Worm (Caenorhabditis elegans) whole organism, L3 larva: ENCODE results near the gene fbxc-52.
"Not testable (repeated sequence)": the region's sequence is repeated elsewhere in the genome, so short reads cannot be mapped to it uniquely, and the experiment has no call there.

Source experiments
- R02D3.7 ChIP-seq: fragments of 150-350 bp; optimal IDR thresholded peaks from 2 replicates; lab custom pipeline; 2014; ENCODE audit warnings: missing biosample characterization, missing genetic modification characterization
- ZK546.5 ChIP-seq: sonication (generic microtip); optimal IDR thresholded peaks from 2 replicates; lab custom pipeline; 2017; ENCODE audit warnings: missing biosample characterization, missing genetic modification characterization
- aly-2 ChIP-seq: fragments of 150-350 bp; optimal IDR thresholded peaks from 2 replicates; lab custom pipeline; 2014; ENCODE audit warnings: missing biosample characterization, missing genetic modification characterization
- ceh-16 ChIP-seq: sonication (generic microtip); optimal IDR thresholded peaks from 2 replicates; lab custom pipeline; 2017; ENCODE audit warnings: missing biosample characterization, missing genetic modification characterization
- ceh-28 ChIP-seq: fragments of 150-350 bp; optimal IDR thresholded peaks from 2 replicates; lab custom pipeline; 2014; ENCODE audit warnings: missing biosample characterization, missing genetic modification reagents, missing genetic modification characterization
- egl-27 ChIP-seq: sonication (generic microtip); optimal IDR thresholded peaks from 4 replicates; lab custom pipeline; 2017; ENCODE audit warnings: missing biosample characterization, missing genetic modification reagents, missing genetic modification characterization
- egl-5 ChIP-seq: fragments of 150-350 bp; optimal IDR thresholded peaks from 2 replicates; lab custom pipeline; 2017; ENCODE audit warnings: missing biosample characterization, missing genetic modification reagents, missing genetic modification characterization, inconsistent platforms
- elt-2 ChIP-seq: sonication (generic microtip); optimal IDR thresholded peaks from 2 replicates; lab custom pipeline; 2016; ENCODE audit warnings: missing genetic modification reagents, mild to moderate bottlenecking, missing genetic modification characterization, missing compliant biosample characterization
- elt-3 ChIP-seq, 3 experiments: fragments of 150-350 bp in 1 of 3; sonication (generic microtip) in 2 of 3; optimal IDR thresholded peaks; 2 replicates in 2 of 3; 4 replicates in 1 of 3; lab custom pipeline; 2014 to 2017; ENCODE audit warnings: missing biosample characterization in 3 of 3, missing genetic modification characterization in 3 of 3
- fkh-2 ChIP-seq: fragments of 150-350 bp; optimal IDR thresholded peaks from 2 replicates; lab custom pipeline; 2014; ENCODE audit warnings: missing biosample characterization, missing genetic modification reagents, missing genetic modification characterization
- mml-1 ChIP-seq: fragments of 150-350 bp; sonication (generic microtip); optimal IDR thresholded peaks from 3 replicates; lab custom pipeline; 2014; ENCODE audit warnings: missing biosample characterization, missing genetic modification characterization
- nhr-11 ChIP-seq: fragments of 150-350 bp; optimal IDR thresholded peaks from 2 replicates; lab custom pipeline; 2014; ENCODE audit warnings: missing biosample characterization, missing genetic modification characterization
- nhr-28 ChIP-seq: fragments of 150-350 bp; optimal IDR thresholded peaks from 2 replicates; lab custom pipeline; 2014; ENCODE audit warnings: missing biosample characterization, missing genetic modification characterization
- nhr-67 ChIP-seq: fragments of 150-350 bp; optimal IDR thresholded peaks from 2 replicates; lab custom pipeline; 2014; ENCODE audit warnings: missing biosample characterization, missing genetic modification characterization
- snpc-4 ChIP-seq: fragments of 150-350 bp; optimal IDR thresholded peaks from 2 replicates; lab custom pipeline; 2014; ENCODE audit warnings: missing biosample characterization, missing genetic modification characterization

The fbxc-52 gene

ce11 chrII:3761599-3761998, 44.5 kb downstream of the fbxc-52 start, which contains the start of gene T24E12.6:
Gene T24E12.6, minus strand, starts transcription at chrII:3761699.
- TF ChIP-seq elt-2 (tag; lab: Kevin White, UChicago); fkh-2; R02D3.7: not testable (repeated sequence)

ce11 chrII:3764486-3764885, 47.4 kb downstream of the fbxc-52 start, which contains the start of gene srx-112:
Gene srx-112, minus strand, starts transcription at chrII:3764586.
- TF ChIP-seq nhr-67 (tag; lab: Kevin White, UChicago) = no peak
- TF ChIP-seq ceh-16 (tag; lab: Kevin White, UChicago) = no peak
- no peak for TF ChIP-seq aly-2 (tag; lab: Kevin White, UChicago)
- TF ChIP-seq egl-5 (tag; lab: Kevin White, UChicago) = no peak
- no peak for TF ChIP-seq egl-27 (tag; lab: Kevin White, UChicago)
- no peak for TF ChIP-seq nhr-28 (tag; lab: Kevin White, UChicago)
- TF ChIP-seq mml-1 = no peak
- TF ChIP-seq ZK546.5 (tag; lab: Kevin White, UChicago) = no peak
- TF ChIP-seq elt-3 (tag; optimal IDR thresholded peaks at IDR 0.05; lab: Kevin White, UChicago) = no peak
- no peak for TF ChIP-seq elt-2 (tag; lab: Kevin White, UChicago)
- TF ChIP-seq ceh-28 (tag; lab: Kevin White, UChicago) = no peak
- no peak for TF ChIP-seq snpc-4
- no peak for TF ChIP-seq nhr-11 (tag; lab: Kevin White, UChicago)
